Fruit fly (Drosophila melanogaster) whole organism, embryonic: ENCODE results near the gene CG44838.

Source experiments
- ATbp ChIP-seq: fragments of 200-800 bp; sonication (Bioruptor generic); optimal IDR thresholded peaks from 2 replicates; lab custom pipeline; 2017; ENCODE audit warnings: missing biosample characterization, mild to moderate bottlenecking, missing genetic modification characterization, missing genetic modification reagents
- Aef1 ChIP-seq: fragments of 200-800 bp; sonication (Bioruptor generic); IDR thresholded peaks from 3 replicates; pipeline ENCODE4 v1.3.6; 2022; ENCODE audit warnings: missing biosample characterization, missing genetic modification characterization
- CG10431 ChIP-seq: fragments of 200-800 bp; sonication (Bioruptor generic); optimal IDR thresholded peaks from 3 replicates; lab custom pipeline; 2018; ENCODE audit warnings: missing biosample characterization, mild to moderate bottlenecking, missing genetic modification characterization
- CG11504 ChIP-seq: fragments of 200-800 bp; sonication (Bioruptor generic); optimal IDR thresholded peaks from 3 replicates; lab custom pipeline; 2019; ENCODE audit warnings: missing biosample characterization, mild to moderate bottlenecking, missing genetic modification characterization, moderate library complexity
- CG12299 ChIP-seq: fragments of 200-800 bp; sonication (Bioruptor generic); optimal IDR thresholded peaks from 2 replicates; lab custom pipeline; 2018; ENCODE audit warnings: missing biosample characterization, mild to moderate bottlenecking, missing genetic modification characterization
- CG12391 ChIP-seq: fragments of 200-800 bp; sonication (Bioruptor generic); optimal IDR thresholded peaks from 3 replicates; lab custom pipeline; 2018; ENCODE audit warnings: missing biosample characterization, mild to moderate bottlenecking, missing genetic modification characterization, moderate library complexity
- CG12769 ChIP-seq: fragments of 200-800 bp; sonication (Bioruptor generic); optimal IDR thresholded peaks from 2 replicates; lab custom pipeline; 2019; ENCODE audit warnings: missing biosample characterization, mild to moderate bottlenecking, missing genetic modification characterization, moderate library complexity
- CG13424 ChIP-seq: fragments of 200-800 bp; sonication (Bioruptor generic); optimal IDR thresholded peaks from 2 replicates; lab custom pipeline; 2019; ENCODE audit warnings: missing biosample characterization, mild to moderate bottlenecking, missing genetic modification characterization, moderate library complexity
- CG15601 ChIP-seq: fragments of 200-800 bp; sonication (Bioruptor generic); optimal IDR thresholded peaks from 3 replicates; lab custom pipeline; 2019; ENCODE audit warnings: missing biosample characterization, mild to moderate bottlenecking, missing genetic modification characterization, moderate library complexity
- CG17612 ChIP-seq: fragments of 200-800 bp; sonication (Bioruptor generic); IDR thresholded peaks from 2 replicates; pipeline ENCODE4 v1.3.6; 2022; ENCODE audit warnings: missing biosample characterization, missing genetic modification characterization
- CG1792 ChIP-seq: fragments of 200-800 bp; sonication (Bioruptor generic); optimal IDR thresholded peaks from 2 replicates; lab custom pipeline; 2016; ENCODE audit warnings: missing biosample characterization, missing genetic modification characterization
- CG1832 ChIP-seq: fragments of 200-800 bp; sonication (Bioruptor generic); optimal IDR thresholded peaks from 2 replicates; lab custom pipeline; 2017; ENCODE audit warnings: missing biosample characterization, mild to moderate bottlenecking, missing genetic modification characterization, inconsistent platforms
- CG18619 ChIP-seq: fragments of 200-800 bp; sonication (Bioruptor generic); optimal IDR thresholded peaks from 3 replicates; lab custom pipeline; 2017; ENCODE audit warnings: missing biosample characterization, mild to moderate bottlenecking, missing genetic modification characterization
- CG4707 ChIP-seq: fragments of 200-800 bp; sonication (Bioruptor generic); optimal IDR thresholded peaks from 2 replicates; lab custom pipeline; 2018; ENCODE audit warnings: missing biosample characterization, mild to moderate bottlenecking, missing genetic modification characterization, moderate library complexity
- CG6254 ChIP-seq: fragments of 200-800 bp; sonication (Bioruptor generic); optimal IDR thresholded peaks from 3 replicates; lab custom pipeline; 2017; ENCODE audit warnings: mild to moderate bottlenecking, missing biosample characterization, missing genetic modification reagents, missing genetic modification characterization
- CG7271 ChIP-seq: fragments of 200-800 bp; sonication (Bioruptor generic); optimal IDR thresholded peaks from 2 replicates; lab custom pipeline; 2018; ENCODE audit warnings: missing biosample characterization, mild to moderate bottlenecking, missing genetic modification characterization, moderate library complexity
- CG7786 ChIP-seq: fragments of 200-800 bp; sonication (Bioruptor generic); optimal IDR thresholded peaks from 2 replicates; lab custom pipeline; 2016; ENCODE audit warnings: missing biosample characterization, missing genetic modification characterization
- CG7928 ChIP-seq: fragments of 200-800 bp; sonication (Bioruptor generic); optimal IDR thresholded peaks from 2 replicates; lab custom pipeline; 2017; ENCODE audit warnings: missing biosample characterization, mild to moderate bottlenecking, missing genetic modification characterization
- CG7987 ChIP-seq: fragments of 200-800 bp; sonication (Bioruptor generic); optimal IDR thresholded peaks from 2 replicates; lab custom pipeline; 2018; ENCODE audit warnings: missing biosample characterization, mild to moderate bottlenecking, missing genetic modification characterization, moderate library complexity
- CG8478 ChIP-seq: fragments of >200 bp; optimal IDR thresholded peaks from 2 replicates; lab custom pipeline; 2018
- CG9215 ChIP-seq: fragments of 200-800 bp; sonication (Bioruptor generic); IDR thresholded peaks from 2 replicates; pipeline ENCODE4 v1.3.6; 2022; ENCODE audit warnings: missing biosample characterization, missing genetic modification characterization
- CG9727 ChIP-seq: fragments of 200-800 bp; sonication (Bioruptor generic); optimal IDR thresholded peaks from 3 replicates; lab custom pipeline; 2017; ENCODE audit warnings: missing biosample characterization, mild to moderate bottlenecking, missing genetic modification characterization
- Camta ChIP-seq: fragments of 200-800 bp; sonication (Bioruptor generic); optimal IDR thresholded peaks from 2 replicates; lab custom pipeline; 2016; ENCODE audit warnings: missing biosample characterization, missing genetic modification characterization
- Dad ChIP-seq: fragments of 200-800 bp; sonication (Bioruptor generic); optimal IDR thresholded peaks from 3 replicates; lab custom pipeline; 2016; ENCODE audit warnings: missing biosample characterization, missing genetic modification characterization
- Dip2 ChIP-seq: fragments of 200-800 bp; sonication (Bioruptor generic); IDR thresholded peaks from 2 replicates; pipeline ENCODE4 v1.3.6; 2022; ENCODE audit warnings: missing biosample characterization, missing genetic modification characterization
- E2f2 ChIP-seq: fragments of 200-800 bp; sonication (Bioruptor generic); IDR thresholded peaks from 2 replicates; pipeline ENCODE4 v1.3.6; 2022; ENCODE audit warnings: missing biosample characterization, missing genetic modification characterization
- H2.0 ChIP-seq: fragments of 200-800 bp; sonication (Bioruptor generic); IDR thresholded peaks from 2 replicates; pipeline ENCODE4 v1.3.6; 2022; ENCODE audit warnings: missing biosample characterization, missing genetic modification characterization
- HLH54F ChIP-seq: fragments of 200-800 bp; sonication (Bioruptor generic); optimal IDR thresholded peaks from 3 replicates; lab custom pipeline; 2016; ENCODE audit warnings: missing biosample characterization, missing genetic modification characterization
- Hr39 ChIP-seq: fragments of >200 bp; optimal IDR thresholded peaks from 2 replicates; lab custom pipeline; 2017
- Hr51 ChIP-seq, 2 experiments: fragments of 200-800 bp; sonication (Bioruptor generic); optimal IDR thresholded peaks; 2 replicates in 1 of 2; 3 replicates in 1 of 2; lab custom pipeline; 2016 to 2018; ENCODE audit warnings: missing biosample characterization in 2 of 2, missing genetic modification characterization in 2 of 2, mild to moderate bottlenecking in 1 of 2, moderate library complexity in 1 of 2
- Scr ChIP-seq: fragments of 200-800 bp; sonication (Bioruptor generic); IDR thresholded peaks from 2 replicates; pipeline ENCODE4 v1.3.6; 2022; ENCODE audit warnings: missing biosample characterization, missing genetic modification characterization; ENCODE audit not compliant: partially characterized antibody
- Six4 ChIP-seq: fragments of 200-800 bp; sonication (Bioruptor generic); optimal IDR thresholded peaks from 2 replicates; lab custom pipeline; 2016; ENCODE audit warnings: missing biosample characterization, missing genetic modification characterization
- Spps ChIP-seq: fragments of 200-800 bp; sonication (Bioruptor generic); optimal IDR thresholded peaks from 2 replicates; lab custom pipeline; 2018; ENCODE audit warnings: missing biosample characterization, mild to moderate bottlenecking, missing genetic modification characterization
- Stat92E ChIP-seq, 3 experiments: fragments of >200 bp in 2 of 3; fragments of 200-800 bp in 1 of 3; sonication (Bioruptor generic) in 1 of 3; optimal IDR thresholded peaks; 2 replicates each; lab custom pipeline; 2017 to 2019; ENCODE audit warnings: missing biosample characterization in 3 of 3, missing genetic modification characterization in 3 of 3, mild to moderate bottlenecking in 1 of 3, moderate library complexity in 1 of 3
- cad ChIP-seq: fragments of >200 bp; optimal IDR thresholded peaks from 2 replicates; lab custom pipeline; 2017; ENCODE audit warnings: missing biosample characterization, missing genetic modification characterization
- esg ChIP-seq: fragments of 200-800 bp; sonication (Bioruptor generic); conservative IDR thresholded peaks from 2 replicates; pipeline ENCODE4 v1.3.6; 2022; ENCODE audit warnings: missing biosample characterization, missing genetic modification characterization
- ftz-f1 ChIP-seq: fragments of 200-800 bp; sonication (Bioruptor generic); optimal IDR thresholded peaks from 2 replicates; lab custom pipeline; 2016; ENCODE audit warnings: missing biosample characterization, missing genetic modification characterization
- h ChIP-seq: fragments of >200 bp; optimal IDR thresholded peaks from 2 replicates; lab custom pipeline; 2017
- ham ChIP-seq: fragments of 200-800 bp; sonication (Bioruptor generic); IDR thresholded peaks from 2 replicates; pipeline ENCODE4 v1.3.6; 2022; ENCODE audit warnings: missing biosample characterization, missing genetic modification characterization
- insv ChIP-seq, 2 experiments: fragments of 200-800 bp; sonication (Bioruptor generic); optimal IDR thresholded peaks; 3 replicates each; lab custom pipeline; 2016 to 2018; ENCODE audit warnings: missing biosample characterization in 2 of 2, missing genetic modification characterization in 2 of 2
- inv ChIP-seq: fragments of 200-800 bp; sonication (Bioruptor generic); IDR thresholded peaks from 2 replicates; pipeline ENCODE4 v1.3.6; 2022; ENCODE audit warnings: missing biosample characterization, missing genetic modification characterization; ENCODE audit not compliant: partially characterized antibody
- kay ChIP-seq: fragments of 200-800 bp; sonication (Bioruptor generic); optimal IDR thresholded peaks from 2 replicates; lab custom pipeline; 2016; ENCODE audit warnings: missing biosample characterization, missing genetic modification characterization
- knrl ChIP-seq: fragments of 200-800 bp; sonication (Bioruptor generic); IDR thresholded peaks from 3 replicates; pipeline ENCODE4 v1.3.6; 2022; ENCODE audit warnings: missing biosample characterization, missing genetic modification characterization; ENCODE audit not compliant: partially characterized antibody
- lbe ChIP-seq: fragments of 200-800 bp; sonication (Bioruptor generic); optimal IDR thresholded peaks from 2 replicates; lab custom pipeline; 2016; ENCODE audit warnings: missing biosample characterization, mild to moderate bottlenecking, missing genetic modification characterization
- nau ChIP-seq: fragments of 200-800 bp; sonication (Bioruptor generic); optimal IDR thresholded peaks from 3 replicates; lab custom pipeline; 2017; ENCODE audit warnings: missing biosample characterization, mild to moderate bottlenecking, missing genetic modification characterization, missing genetic modification reagents
- pfk ChIP-seq: fragments of 200-800 bp; sonication (Bioruptor generic); optimal IDR thresholded peaks from 2 replicates; lab custom pipeline; 2018; ENCODE audit warnings: missing biosample characterization, mild to moderate bottlenecking, missing genetic modification characterization, moderate library complexity
- rib ChIP-seq: fragments of 200-800 bp; sonication (Bioruptor generic); IDR thresholded peaks from 2 replicates; pipeline ENCODE4 v1.3.6; 2022; ENCODE audit warnings: missing biosample characterization, missing genetic modification characterization
- run ChIP-seq: fragments of 200-800 bp; sonication (Bioruptor generic); optimal IDR thresholded peaks from 3 replicates; lab custom pipeline; 2018; ENCODE audit warnings: missing biosample characterization, mild to moderate bottlenecking, missing genetic modification characterization
- vnd ChIP-seq: fragments of 200-800 bp; sonication (Bioruptor generic); IDR thresholded peaks from 3 replicates; pipeline ENCODE4 v1.3.6; 2022; ENCODE audit warnings: missing biosample characterization, missing genetic modification characterization; ENCODE audit not compliant: partially characterized antibody

CG44838 gene

DNA sequence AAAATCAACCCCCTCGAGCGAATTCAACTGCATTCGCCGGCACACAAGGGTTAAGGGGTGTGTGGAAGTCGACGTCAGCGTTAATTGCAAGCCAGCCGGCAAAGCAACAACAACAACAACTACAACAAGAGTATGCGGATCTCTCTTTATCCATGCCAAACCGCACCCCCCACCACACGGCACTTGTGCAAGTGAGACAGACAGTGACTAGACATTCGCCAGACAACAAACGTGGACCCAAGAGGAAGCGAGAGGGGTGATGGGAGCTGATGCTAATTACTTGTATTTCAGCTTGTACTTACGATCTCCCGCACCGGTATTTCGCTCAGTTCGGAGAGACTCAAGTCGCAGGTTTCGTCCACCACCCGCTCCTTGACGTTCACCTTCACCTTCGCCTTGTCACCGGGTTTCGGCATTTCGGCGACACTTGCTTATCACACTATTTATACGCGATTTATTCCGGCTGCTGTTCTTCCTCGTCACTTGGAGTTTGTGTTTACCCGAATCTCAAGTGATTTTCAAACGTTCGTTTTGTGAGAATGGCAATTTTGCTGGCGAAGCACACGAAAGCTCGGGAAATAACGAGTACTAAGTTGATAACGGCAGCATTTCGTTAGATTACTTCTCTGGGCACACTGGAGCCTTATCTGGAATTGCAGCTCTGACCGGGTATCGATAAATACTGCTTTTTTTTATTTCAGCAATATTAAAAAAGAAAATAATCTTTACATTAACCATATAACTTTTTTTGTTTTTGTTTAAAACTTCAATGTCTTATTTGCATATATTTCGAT lies 48.4 kb downstream of the CG44838 start, which contains the start of gene CG3408 (continued):
- peak; percentile 37 for TF ChIP-seq lbe
- TF ChIP-seq Six4 (GFP tag; lab: Kevin White, UChicago) = no peak
- no peak for TF ChIP-seq CG7928
- no peak for TF ChIP-seq insv (GFP tag; optimal IDR thresholded peaks at IDR 0.05; lab: Kevin White, UChicago)
- TF ChIP-seq Dad = peak; percentile 32
- no peak for TF ChIP-seq CG8478 (lab: Kevin White, UChicago)
- TF ChIP-seq CG10431 (GFP tag; lab: Kevin White, UChicago) = peak; percentile 50
- TF ChIP-seq CG9215 = no peak
- no peak for TF ChIP-seq Spps (tag; lab: Kevin White, UChicago)
- peak; percentile 18 for TF ChIP-seq CG11504 (tag; lab: Kevin White, UChicago)
- peak; percentile 41; the same call in 1 of the 3 replicates for TF ChIP-seq vnd (GFP tag; lab: Robert Waterston, UW)
- TF ChIP-seq Hr51 (GFP tag; optimal IDR thresholded peaks at IDR 0.05; lab: Kevin White, UChicago) = peak in 1 of 2 experiments; percentile 18
- TF ChIP-seq CG12299 = no peak
- TF ChIP-seq CG9727 (GFP tag; lab: Kevin White, UChicago) = no peak
- TF ChIP-seq kay (GFP tag; lab: Kevin White, UChicago) = no peak
- TF ChIP-seq E2f2 (GFP tag; lab: Robert Waterston, UW) = peak; percentile 73
- no peak for TF ChIP-seq CG13424
- no peak for TF ChIP-seq ATbp
- no peak for TF ChIP-seq run
- TF ChIP-seq Camta (GFP tag; lab: Kevin White, UChicago) = no peak
- TF ChIP-seq Aef1 = 0 out of 3 replicates have a peak, but pooled peaks have one; percentile 8
- TF ChIP-seq Dip2 (GFP tag; lab: Robert Waterston, UW) = no peak
- peak; percentile 24 for TF ChIP-seq CG12391 (tag; lab: Kevin White, UChicago)
- TF ChIP-seq CG4707 (GFP tag; lab: Kevin White, UChicago) = no peak
- TF ChIP-seq rib (GFP tag; lab: Robert Waterston, UW) = 0 out of 2 replicates have a peak, but pooled peaks have one; percentile 24
- TF ChIP-seq ham (GFP tag; lab: Robert Waterston, UW) = no peak
- TF ChIP-seq Stat92E (GFP tag; optimal IDR thresholded peaks at IDR 0.05; lab: Kevin White, UChicago) = peak in 1 of 3 experiments; percentile 50
- TF ChIP-seq h = no peak
- peak; percentile 57 for TF ChIP-seq CG12769
- no peak for TF ChIP-seq CG1792 (GFP tag; lab: Kevin White, UChicago)
- peak; percentile 54 for TF ChIP-seq Scr (GFP tag; lab: Robert Waterston, UW)
- peak; percentile 14 for TF ChIP-seq pfk (GFP tag; lab: Kevin White, UChicago)
- TF ChIP-seq CG7987 (GFP tag; lab: Kevin White, UChicago) = peak; percentile 4
- TF ChIP-seq CG7271 (tag; lab: Kevin White, UChicago) = no peak
- no peak for TF ChIP-seq H2.0
- no peak for TF ChIP-seq Hr39 (lab: Kevin White, UChicago)
- TF ChIP-seq cad (GFP tag; lab: Kevin White, UChicago) = no peak
- TF ChIP-seq ftz-f1 = no peak
- no peak for TF ChIP-seq CG17612 (GFP tag; lab: Robert Waterston, UW)
- peak; percentile 32; the same call in 1 of the 3 replicates for TF ChIP-seq knrl (GFP tag; lab: Robert Waterston, UW)
- no peak for TF ChIP-seq CG18619 (GFP tag; lab: Kevin White, UChicago)
- TF ChIP-seq CG1832 (GFP tag; lab: Kevin White, UChicago) = peak; percentile 82
- no peak for TF ChIP-seq CG6254 (GFP tag; lab: Kevin White, UChicago)
- TF ChIP-seq CG15601 = peak; percentile 31
- no peak for TF ChIP-seq HLH54F (GFP tag; lab: Kevin White, UChicago)
- TF ChIP-seq inv (GFP tag; lab: Robert Waterston, UW) = no peak
- TF ChIP-seq CG7786 (GFP tag; lab: Kevin White, UChicago) = no peak
- no peak for TF ChIP-seq esg (GFP tag; lab: Robert Waterston, UW)
- TF ChIP-seq nau (GFP tag; lab: Kevin White, UChicago) = no peak
